Worm (Caenorhabditis elegans): ENCODE measurements around the gene Y66D12A.24.

ce11 chrIII:11462332-11462731 lies 34.3 kb upstream of the Y66D12A.24 start:
- no peak for TF ChIP-seq dao-5 (tag; optimal IDR thresholded peaks at IDR 0.05)
- TF ChIP-seq him-1 (tag; optimal IDR thresholded peaks at IDR 0.05): no peak
- no peak for TF ChIP-seq W03F9.2 (tag; optimal IDR thresholded peaks at IDR 0.05)

Measured in whole organism, L4/young adult.